Fruit fly (Drosophila melanogaster) Kc167 (cell line): Measurements from ENCODE around the gene Nopp140.

ENCODE experiments used
- Myc ChIP-seq: fragments of >200 bp; optimal IDR thresholded peaks from 2 replicates; lab custom pipeline; 2017; ENCODE audit warnings: missing external identifiers
- Sin3A ChIP-seq: fragments of >200 bp; optimal IDR thresholded peaks from 2 replicates; lab custom pipeline; 2018; ENCODE audit warnings: missing external identifiers
- h ChIP-seq: fragments of >200 bp; optimal IDR thresholded peaks from 3 replicates; lab custom pipeline; 2018; ENCODE audit warnings: missing external identifiers
- insv ChIP-seq: fragments of >200 bp; optimal IDR thresholded peaks from 3 replicates; lab custom pipeline; 2018; ENCODE audit warnings: missing external identifiers
- psq ChIP-seq: fragments of >200 bp; optimal IDR thresholded peaks from 2 replicates; lab custom pipeline; 2017; ENCODE audit warnings: missing external identifiers
- ttk ChIP-seq: sonication (Bioruptor generic); optimal IDR thresholded peaks from 2 replicates; lab custom pipeline; 2017; ENCODE audit warnings: missing external identifiers

- TF ChIP-seq h, result no peak
- TF ChIP-seq ttk (lab: Kevin White, UChicago), result no peak
- TF ChIP-seq psq, result no peak
- TF ChIP-seq Sin3A (lab: Kevin White, UChicago), result no peak
- no peak for TF ChIP-seq Myc (lab: Kevin White, UChicago)
- TF ChIP-seq insv (lab: Kevin White, UChicago), result no peak
Observed at dm6 chr3L:21832203-21833160, at the start of gene Nopp140, which contains the start of gene CG7148.
